Worm (Caenorhabditis elegans) whole organism, L2 larva: ENCODE data around the gene acs-12.
A peak's percentile ranks its signal among the peaks of the same experiment; 100 is the strongest.

Source experiments
- C34F6.9 ChIP-seq: fragments of 150-350 bp; optimal IDR thresholded peaks from 2 replicates; lab custom pipeline; 2014; ENCODE audit warnings: missing biosample characterization, missing genetic modification characterization
- F13H6.1 ChIP-seq: sonication (generic microtip); optimal IDR thresholded peaks from 2 replicates; lab custom pipeline; 2016; ENCODE audit warnings: missing genetic modification characterization, missing compliant biosample characterization
- Y55F3AM.14 ChIP-seq: fragments of 200-800 bp; sonication (Bioruptor generic); optimal IDR thresholded peaks from 2 replicates; lab custom pipeline; 2018; ENCODE audit warnings: mild to moderate bottlenecking, missing genetic modification characterization, missing compliant biosample characterization
- ZK546.5 ChIP-seq: sonication (generic microtip); optimal IDR thresholded peaks from 2 replicates; lab custom pipeline; 2017; ENCODE audit warnings: missing biosample characterization, missing genetic modification characterization
- aly-2 ChIP-seq: fragments of 150-350 bp; optimal IDR thresholded peaks from 2 replicates; lab custom pipeline; 2014; ENCODE audit warnings: missing biosample characterization, missing genetic modification characterization
- blmp-1 ChIP-seq: sonication (generic microtip); optimal IDR thresholded peaks from 2 replicates; lab custom pipeline; 2017; ENCODE audit warnings: missing genetic modification characterization, mild to moderate bottlenecking, missing compliant biosample characterization, antibody characterized with exemption, moderate library complexity; ENCODE audit not compliant: insufficient read depth
- ceh-82 ChIP-seq: fragments of 150-350 bp; optimal IDR thresholded peaks from 2 replicates; lab custom pipeline; 2014; ENCODE audit warnings: missing biosample characterization, missing genetic modification characterization
- crh-2 ChIP-seq: sonication (generic microtip); optimal IDR thresholded peaks from 2 replicates; lab custom pipeline; 2017; ENCODE audit warnings: missing biosample characterization, missing genetic modification characterization
- dmd-4 ChIP-seq: sonication (generic microtip); optimal IDR thresholded peaks from 2 replicates; lab custom pipeline; 2017; ENCODE audit warnings: missing biosample characterization, missing genetic modification characterization
- egl-27 ChIP-seq: sonication (generic microtip); optimal IDR thresholded peaks from 3 replicates; lab custom pipeline; 2017; ENCODE audit warnings: missing biosample characterization, missing genetic modification reagents, missing genetic modification characterization
- elt-1 ChIP-seq: fragments of 150-350 bp; optimal IDR thresholded peaks from 2 replicates; lab custom pipeline; 2014; ENCODE audit warnings: missing biosample characterization, missing genetic modification characterization
- elt-3 ChIP-seq: sonication (generic microtip); optimal IDR thresholded peaks from 2 replicates; lab custom pipeline; 2017; ENCODE audit warnings: missing biosample characterization, missing genetic modification characterization
- fos-1 ChIP-seq: fragments of 150-350 bp; optimal IDR thresholded peaks from 2 replicates; lab custom pipeline; 2014; ENCODE audit warnings: missing biosample characterization, missing genetic modification characterization
- lin-11 ChIP-seq: fragments of 150-350 bp; sonication (generic microtip); optimal IDR thresholded peaks from 2 replicates; lab custom pipeline; 2014; ENCODE audit warnings: missing biosample characterization, missing genetic modification characterization, inconsistent platforms, mixed read lengths
- lin-13 ChIP-seq: fragments of 150-350 bp; optimal IDR thresholded peaks from 2 replicates; lab custom pipeline; 2014; ENCODE audit warnings: missing biosample characterization, missing genetic modification reagents, missing genetic modification characterization
- lin-39 ChIP-seq: fragments of 150-350 bp; optimal IDR thresholded peaks from 2 replicates; lab custom pipeline; 2014; ENCODE audit warnings: missing biosample characterization, missing genetic modification reagents, missing genetic modification characterization
- lsy-2 ChIP-seq, 2 experiments: fragments of 150-350 bp in 1 of 2; sonication (generic microtip) in 1 of 2; optimal IDR thresholded peaks; 2 replicates each; lab custom pipeline; 2014 to 2017; ENCODE audit warnings: missing biosample characterization in 2 of 2, missing genetic modification characterization in 2 of 2
- nhr-12 ChIP-seq: fragments of 150-350 bp; optimal IDR thresholded peaks from 2 replicates; lab custom pipeline; 2014; ENCODE audit warnings: missing biosample characterization, missing genetic modification characterization
- nhr-129 ChIP-seq: fragments of 150-350 bp; optimal IDR thresholded peaks from 2 replicates; lab custom pipeline; 2014; ENCODE audit warnings: missing biosample characterization, missing genetic modification characterization
- nhr-21 ChIP-seq: fragments of 150-350 bp; optimal IDR thresholded peaks from 2 replicates; lab custom pipeline; 2014; ENCODE audit warnings: missing biosample characterization, missing genetic modification characterization
- nhr-23 ChIP-seq: fragments of 150-350 bp; optimal IDR thresholded peaks from 2 replicates; lab custom pipeline; 2014; ENCODE audit warnings: missing biosample characterization, missing genetic modification reagents, missing genetic modification characterization
- nhr-237 ChIP-seq: fragments of 150-350 bp; optimal IDR thresholded peaks from 2 replicates; lab custom pipeline; 2014; ENCODE audit warnings: missing biosample characterization, missing genetic modification characterization
- nhr-25 ChIP-seq: fragments of 150-350 bp; sonication (generic microtip); optimal IDR thresholded peaks from 3 replicates; lab custom pipeline; 2014; ENCODE audit warnings: missing biosample characterization, missing genetic modification characterization
- nhr-6 ChIP-seq: fragments of 150-350 bp; optimal IDR thresholded peaks from 2 replicates; lab custom pipeline; 2014; ENCODE audit warnings: missing biosample characterization, missing genetic modification characterization
- peb-1 ChIP-seq: fragments of 150-350 bp; optimal IDR thresholded peaks from 2 replicates; lab custom pipeline; 2014; ENCODE audit warnings: missing biosample characterization, missing genetic modification characterization
- sem-4 ChIP-seq: fragments of 150-350 bp; optimal IDR thresholded peaks from 2 replicates; lab custom pipeline; 2014; ENCODE audit warnings: missing biosample characterization, missing genetic modification reagents, missing genetic modification characterization
- skn-1 ChIP-seq: sonication (generic microtip); optimal IDR thresholded peaks from 2 replicates; lab custom pipeline; 2017; ENCODE audit warnings: missing biosample characterization, missing genetic modification characterization
- sma-3 ChIP-seq: sonication (generic microtip); optimal IDR thresholded peaks from 2 replicates; lab custom pipeline; 2016; ENCODE audit warnings: missing genetic modification reagents, missing genetic modification characterization, missing compliant biosample characterization
- sma-9 ChIP-seq, 2 experiments: fragments of 150-350 bp in 1 of 2; sonication (generic microtip) in 1 of 2; optimal IDR thresholded peaks; 2 replicates each; lab custom pipeline; 2014 to 2016; ENCODE audit warnings: missing genetic modification characterization in 2 of 2, mild to moderate bottlenecking in 1 of 2, missing biosample characterization in 1 of 2, missing compliant biosample characterization in 1 of 2, missing genetic modification reagents in 1 of 2, moderate library complexity in 1 of 2
- snpc-4 ChIP-seq: fragments of 150-350 bp; optimal IDR thresholded peaks from 2 replicates; lab custom pipeline; 2014; ENCODE audit warnings: missing biosample characterization, missing genetic modification characterization
- unc-55 ChIP-seq: fragments of 150-350 bp; sonication (generic microtip); optimal IDR thresholded peaks from 3 replicates; lab custom pipeline; 2014; ENCODE audit warnings: missing biosample characterization, missing genetic modification reagents, missing genetic modification characterization
- unc-62 ChIP-seq: fragments of 150-350 bp; optimal IDR thresholded peaks from 2 replicates; lab custom pipeline; 2014; ENCODE audit warnings: missing biosample characterization, missing genetic modification reagents, missing genetic modification characterization
- zag-1 ChIP-seq: fragments of 150-350 bp; optimal IDR thresholded peaks from 2 replicates; lab custom pipeline; 2014; ENCODE audit warnings: missing biosample characterization, missing genetic modification characterization

Gene acs-12

ce11 chrV:20879069-20879667 lies 24.8 kb upstream of the acs-12 start, which contains the start of gene unc-80 (continued):
- no peak for TF ChIP-seq blmp-1 (tag; lab: Kevin White, UChicago)
- TF ChIP-seq F13H6.1 (tag; lab: Kevin White, UChicago): peak; percentile 42
- no peak for TF ChIP-seq elt-3
- TF ChIP-seq nhr-23 (tag; lab: Kevin White, UChicago): no peak
- TF ChIP-seq ZK546.5: no peak
- peak; percentile 37 for TF ChIP-seq nhr-6 (tag; lab: Kevin White, UChicago)
- TF ChIP-seq peb-1 (tag; lab: Kevin White, UChicago): no peak
- peak; percentile 27 for TF ChIP-seq snpc-4

DNA sequence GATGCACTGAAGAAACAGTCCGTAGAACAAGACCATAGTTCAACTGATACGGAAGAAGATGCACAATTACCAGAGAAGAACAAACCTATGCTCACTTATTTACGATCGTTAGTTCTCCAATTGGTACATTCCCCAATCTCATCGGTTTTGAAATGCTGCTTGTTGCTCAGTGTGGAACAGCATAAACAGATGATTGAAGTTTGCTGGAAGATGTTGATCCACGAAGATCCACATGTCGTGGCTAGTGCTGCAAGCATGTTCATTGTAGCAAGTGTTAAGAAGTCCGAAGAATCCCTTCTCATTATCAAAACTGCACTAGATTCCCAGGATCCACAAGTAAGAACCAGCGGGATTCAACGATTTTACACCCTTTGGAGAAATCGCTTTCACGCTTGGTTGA lies 12.1 kb upstream of the acs-12 start:
- TF ChIP-seq peb-1 (tag; lab: Kevin White, UChicago) (no peak), zag-1 (tag; lab: Kevin White, UChicago) (no peak), elt-3 (no peak), aly-2 (tag; lab: Kevin White, UChicago) (no peak), crh-2 (tag; lab: Kevin White, UChicago) (no peak), lin-11 (tag; lab: Kevin White, UChicago) (no peak), ceh-82 (tag; lab: Kevin White, UChicago) (no peak), sma-3 (no peak), nhr-25 (tag; lab: Kevin White, UChicago) (no peak), nhr-12 (tag; lab: Kevin White, UChicago) (no peak), dmd-4 (tag; lab: Kevin White, UChicago) (no peak), skn-1 (no peak), lin-39 (no peak)
- TF ChIP-seq, all 48 proteins: peak for 0

DNA sequence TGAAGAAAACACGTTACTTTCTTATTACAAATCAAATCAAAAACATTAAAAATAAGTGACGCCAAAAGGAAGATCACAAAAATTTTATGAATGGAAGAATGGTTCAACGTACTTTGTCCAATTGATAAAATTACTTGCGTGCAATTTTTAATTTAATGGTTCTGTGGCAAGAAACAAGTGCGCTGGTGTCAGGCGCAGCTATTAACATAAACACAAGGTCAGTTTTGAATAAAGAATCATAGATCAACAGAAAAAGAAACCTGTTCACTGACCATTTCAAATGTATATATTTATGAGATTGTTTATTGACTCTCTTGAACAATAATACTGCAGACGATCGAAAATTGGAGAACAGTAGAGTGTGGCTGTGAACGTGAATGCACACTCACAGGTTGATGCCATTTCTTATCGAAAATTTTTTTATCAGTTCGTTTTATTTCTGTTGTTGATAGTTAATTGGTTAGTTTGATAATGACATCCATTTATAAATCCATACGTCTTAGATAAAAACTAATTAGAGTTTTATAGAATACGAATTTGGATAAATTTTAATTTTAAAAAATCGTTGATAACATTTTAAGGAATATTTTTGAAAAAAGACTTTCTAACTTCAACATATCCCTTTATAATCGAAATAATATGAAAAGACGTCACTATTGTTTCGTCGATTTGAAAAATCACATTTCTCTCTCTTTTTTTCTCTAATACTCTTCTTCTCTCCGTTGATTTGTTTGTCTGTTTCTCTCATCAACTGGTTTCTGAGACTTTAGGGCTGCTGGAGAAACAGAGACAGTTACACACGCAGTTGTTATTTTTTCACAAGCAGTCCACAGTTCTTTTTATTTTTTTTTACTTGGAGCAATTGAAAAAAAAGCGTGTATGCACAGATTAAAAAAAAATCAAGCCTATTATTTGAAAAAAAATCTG lies 539 bp upstream of the acs-12 start, which contains the start of gene amx-3:
TSS of gene amx-3 (minus strand) at position 548 of the 927 bp plus-strand sequence.
- TF ChIP-seq sma-9 (GFP tag; optimal IDR thresholded peaks at IDR 0.05; lab: Kevin White, UChicago): peak; percentile 12
- no peak for TF ChIP-seq sma-9 (tag; optimal IDR thresholded peaks at IDR 0.05; lab: Kevin White, UChicago)
- TF ChIP-seq unc-55 (GFP tag; lab: Kevin White, UChicago): no peak
- peak; percentile 63 for TF ChIP-seq nhr-25 (tag; lab: Kevin White, UChicago)
- TF ChIP-seq C34F6.9: peak; percentile 32
- peak; percentile 42 for TF ChIP-seq nhr-129 (tag; lab: Kevin White, UChicago)
- TF ChIP-seq fos-1 (tag; lab: Kevin White, UChicago): peak; percentile 30
- peak; percentile 18 for TF ChIP-seq crh-2 (tag; lab: Kevin White, UChicago)
- no peak for TF ChIP-seq nhr-23 (tag; lab: Kevin White, UChicago)
- TF ChIP-seq, all 48 proteins: peak for 6

DNA sequence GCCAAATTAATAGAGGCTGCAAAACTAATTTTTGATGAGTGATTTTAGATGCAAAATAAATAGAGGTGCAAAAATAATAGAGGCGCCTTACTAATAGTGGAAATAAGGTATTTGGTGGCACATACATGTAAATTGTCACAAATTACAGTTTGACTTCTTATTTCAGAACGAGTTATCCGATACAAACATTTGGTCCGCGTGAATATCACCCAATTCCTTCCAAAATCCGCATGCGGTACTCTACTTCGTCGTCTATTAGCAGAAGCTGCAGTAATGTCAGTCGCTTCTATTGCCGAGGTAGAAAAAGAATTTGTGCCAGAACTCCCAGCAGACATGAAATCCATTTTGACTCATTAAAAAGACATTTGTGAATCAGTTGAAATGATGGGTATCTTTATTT lies 3.0 kb downstream of the acs-12 start:
- no peak for TF ChIP-seq snpc-4
- no peak for TF ChIP-seq lsy-2 (tag; optimal IDR thresholded peaks at IDR 0.05; lab: Kevin White, UChicago)
- TF ChIP-seq sem-4 (tag; lab: Kevin White, UChicago): no peak
- TF ChIP-seq nhr-129 (tag; lab: Kevin White, UChicago): no peak
- TF ChIP-seq F13H6.1 (tag; lab: Kevin White, UChicago): no peak
- TF ChIP-seq Y55F3AM.14: no peak
- no peak for TF ChIP-seq aly-2 (tag; lab: Kevin White, UChicago)

ce11 chrV:20909761-20910160 lies 5.8 kb downstream of the acs-12 start:
- TF ChIP-seq aly-2 (tag; lab: Kevin White, UChicago) (no peak), lin-11 (tag; lab: Kevin White, UChicago) (no peak), nhr-129 (tag; lab: Kevin White, UChicago) (no peak), nhr-21 (tag; lab: Kevin White, UChicago) (no peak), ZK546.5 (no peak)
- TF ChIP-seq, all 48 proteins: peak for 0

ce11 chrV:20910167-20910566 lies 6.2 kb downstream of the acs-12 start, which contains the start of gene ttll-9:
Gene ttll-9, plus strand, starts transcription at chrV:20910467.
- TF ChIP-seq egl-27 (tag; lab: Kevin White, UChicago) (no peak), nhr-25 (tag; lab: Kevin White, UChicago) (no peak), dmd-4 (tag; lab: Kevin White, UChicago) (no peak), crh-2 (tag; lab: Kevin White, UChicago) (no peak), unc-62 (GFP tag; lab: Kevin White, UChicago) (no peak), elt-3 (no peak), snpc-4 (no peak), nhr-129 (tag; lab: Kevin White, UChicago) (no peak), Y55F3AM.14 (no peak), elt-1 (tag; lab: Kevin White, UChicago) (no peak), fos-1 (tag; lab: Kevin White, UChicago) (no peak), sma-3 (no peak), nhr-12 (tag; lab: Kevin White, UChicago) (no peak), lin-13 (GFP tag; lab: Kevin White, UChicago) (no peak), nhr-237 (tag; lab: Kevin White, UChicago) (no peak)
